Worm (Caenorhabditis elegans) whole organism, midembryonic: ENCODE measurements around the gene srlf-11.

Experiments
- T22C8.4 ChIP-seq: fragments of 200-800 bp; sonication (Bioruptor generic); IDR thresholded peaks from 2 replicates; pipeline ENCODE4 v1.3.6; 2022; ENCODE audit warnings: missing genetic modification characterization, missing compliant biosample characterization
- cog-1 ChIP-seq: sonication (generic microtip); optimal IDR thresholded peaks from 2 replicates; lab custom pipeline; 2016; ENCODE audit warnings: missing genetic modification characterization, missing compliant biosample characterization
- flt-1 ChIP-seq: fragments of 200-800 bp; sonication (Bioruptor generic); IDR thresholded peaks from 2 replicates; pipeline ENCODE4 v1.3.6; 2022; ENCODE audit warnings: missing genetic modification characterization, missing compliant biosample characterization
- klf-2 ChIP-seq: fragments of 200-800 bp; sonication (Bioruptor generic); conservative IDR thresholded peaks from 2 replicates; pipeline ENCODE4 v1.3.6; 2022; ENCODE audit warnings: missing genetic modification reagents, missing genetic modification characterization, missing compliant biosample characterization
- med-1 ChIP-seq: sonication (generic microtip); optimal IDR thresholded peaks from 2 replicates; lab custom pipeline; 2017; ENCODE audit warnings: missing genetic modification characterization, mild to moderate bottlenecking, missing compliant biosample characterization, antibody characterized with exemption, missing genetic modification reagents; ENCODE audit not compliant: insufficient read depth
- ref-1 ChIP-seq: fragments of 200-800 bp; sonication (Bioruptor generic); conservative IDR thresholded peaks from 2 replicates; pipeline ENCODE4 v1.3.6; 2022; ENCODE audit warnings: missing genetic modification reagents, missing genetic modification characterization, missing compliant biosample characterization
- tab-1 ChIP-seq: fragments of 200-800 bp; sonication (Bioruptor generic); IDR thresholded peaks from 2 replicates; pipeline ENCODE4 v1.3.6; 2022; ENCODE audit warnings: missing genetic modification characterization, missing compliant biosample characterization
- ztf-23 ChIP-seq: fragments of 200-800 bp; sonication (Bioruptor generic); IDR thresholded peaks from 2 replicates; pipeline ENCODE4 v1.3.6; 2022; ENCODE audit warnings: missing genetic modification reagents, missing genetic modification characterization, missing compliant biosample characterization
- ztf-29 ChIP-seq: fragments of 200-800 bp; sonication (Bioruptor generic); IDR thresholded peaks from 2 replicates; pipeline ENCODE4 v1.3.6; 2022; ENCODE audit warnings: missing genetic modification reagents, missing genetic modification characterization, missing compliant biosample characterization

srlf-11 gene

DNA sequence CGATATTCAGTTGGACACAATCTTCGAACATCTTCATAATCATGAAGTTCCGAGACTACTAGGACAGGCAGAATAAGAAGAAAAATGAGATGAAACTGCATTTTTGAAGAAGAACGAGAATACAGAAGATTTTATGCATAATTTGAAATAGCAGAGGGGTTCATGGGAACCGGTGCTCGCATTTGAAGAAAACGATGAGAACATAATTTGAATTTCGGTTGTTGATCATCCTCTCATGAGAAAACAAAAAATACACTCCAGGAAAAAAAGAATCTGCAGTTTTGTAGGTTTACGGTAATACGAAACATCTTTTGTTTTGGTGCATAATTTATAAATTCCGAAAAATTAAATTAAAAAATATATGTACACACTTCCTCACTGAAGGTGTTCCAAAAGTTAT, at the start of gene srlf-11:
srlf-11 (minus strand) TSS at position 101 of the 400 bp plus-strand sequence.
- TF ChIP-seq klf-2 (GFP tag; lab: Robert Waterston, UW) (no peak), ztf-29 (GFP tag; lab: Robert Waterston, UW) (no peak), tab-1 (GFP tag; lab: Robert Waterston, UW) (no peak)

DNA sequence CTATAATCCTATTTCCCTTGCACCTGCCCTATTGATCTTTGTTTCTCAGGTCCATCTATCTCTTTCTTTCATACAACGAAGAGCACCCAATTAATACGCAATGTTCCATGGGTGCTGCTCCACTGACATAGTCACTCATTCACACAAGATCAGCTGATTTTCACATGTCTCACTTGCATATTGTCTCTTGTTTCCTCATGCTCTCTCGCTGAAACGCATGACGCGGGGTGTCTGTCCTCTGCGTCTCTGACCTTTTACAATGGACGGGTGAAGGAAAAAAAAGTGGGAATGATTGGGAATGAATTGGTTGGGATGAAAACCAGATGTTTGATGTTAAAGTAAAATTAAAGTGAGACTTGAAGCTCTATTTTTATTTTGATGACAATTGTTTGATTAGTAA, 49.5 kb upstream of the srlf-11 start:
- TF ChIP-seq tab-1 (GFP tag; lab: Robert Waterston, UW) (no peak), ztf-23 (GFP tag; lab: Robert Waterston, UW) (0 out of 2 replicates have a peak, but pooled peaks have one; percentile 19), flt-1 (GFP tag; lab: Robert Waterston, UW) (0 out of 2 replicates have a peak, but pooled peaks have one; percentile 34), cog-1 (tag; lab: Kevin White, UChicago) (peak; percentile 70)

DNA sequence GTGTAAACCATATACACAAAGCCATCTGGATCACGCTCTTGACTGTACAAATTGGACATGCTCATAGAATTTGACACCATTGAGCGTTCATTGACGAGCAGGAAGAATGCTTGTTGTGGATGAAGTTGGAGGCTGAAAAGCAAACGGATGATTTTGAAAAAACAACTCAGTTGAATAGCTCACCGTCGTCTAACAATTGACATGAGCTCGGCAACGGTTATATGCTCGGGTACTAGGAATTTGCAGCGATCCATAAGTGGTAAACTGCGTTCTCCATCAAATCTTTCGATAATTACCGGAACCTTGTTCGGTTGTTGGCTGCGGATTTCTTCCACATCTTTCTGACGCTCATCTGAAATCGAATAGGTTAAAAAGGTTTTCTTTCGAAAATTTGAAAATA, 49.0 kb upstream of the srlf-11 start:
- no peak for TF ChIP-seq ref-1 (GFP tag; lab: Robert Waterston, UW)
- no peak for TF ChIP-seq T22C8.4 (GFP tag; lab: Robert Waterston, UW)
- no peak for TF ChIP-seq klf-2 (GFP tag; lab: Robert Waterston, UW)
- no peak for TF ChIP-seq cog-1 (tag; lab: Kevin White, UChicago)

DNA sequence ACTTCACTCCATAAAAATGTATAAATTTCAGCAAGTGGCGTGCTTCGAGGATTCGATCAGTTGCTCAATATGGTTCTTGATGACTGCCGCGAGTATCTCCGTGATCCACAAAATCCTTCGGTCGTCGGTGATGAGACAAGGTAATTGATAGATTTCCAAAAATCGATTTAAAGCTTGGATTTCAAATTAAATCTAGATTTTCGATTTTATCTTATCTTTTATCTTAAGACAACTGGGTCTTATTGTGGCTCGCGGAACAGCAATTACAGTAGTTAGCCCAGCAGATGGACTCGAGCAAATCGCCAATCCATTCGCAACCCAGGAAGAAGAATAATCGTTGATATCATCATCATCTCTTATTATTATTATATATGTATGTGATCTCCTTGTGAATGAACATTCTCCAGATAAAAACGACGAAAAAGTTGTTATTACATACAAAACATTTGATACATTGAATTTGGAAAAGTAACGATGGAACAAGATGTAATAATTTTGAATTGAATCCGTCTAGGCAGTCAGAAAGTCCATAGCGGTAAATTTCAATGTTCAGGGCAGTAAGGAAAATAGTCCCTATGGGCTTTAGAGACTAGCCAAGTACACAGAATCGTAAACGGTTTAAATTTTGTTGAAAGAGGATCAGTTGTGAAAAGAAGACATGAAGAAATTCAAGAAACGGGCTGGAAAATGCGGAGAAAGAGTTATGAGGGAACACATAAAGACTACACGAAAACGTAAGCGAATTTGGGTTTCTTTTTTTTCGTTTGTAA, 48.1 kb upstream of the srlf-11 start:
- TF ChIP-seq flt-1 (GFP tag; lab: Robert Waterston, UW) (0 out of 2 replicates have a peak, but pooled peaks have one; percentile 17), ztf-23 (GFP tag; lab: Robert Waterston, UW) (no peak), ztf-29 (GFP tag; lab: Robert Waterston, UW) (no peak), cog-1 (tag; lab: Kevin White, UChicago) (no peak)

DNA sequence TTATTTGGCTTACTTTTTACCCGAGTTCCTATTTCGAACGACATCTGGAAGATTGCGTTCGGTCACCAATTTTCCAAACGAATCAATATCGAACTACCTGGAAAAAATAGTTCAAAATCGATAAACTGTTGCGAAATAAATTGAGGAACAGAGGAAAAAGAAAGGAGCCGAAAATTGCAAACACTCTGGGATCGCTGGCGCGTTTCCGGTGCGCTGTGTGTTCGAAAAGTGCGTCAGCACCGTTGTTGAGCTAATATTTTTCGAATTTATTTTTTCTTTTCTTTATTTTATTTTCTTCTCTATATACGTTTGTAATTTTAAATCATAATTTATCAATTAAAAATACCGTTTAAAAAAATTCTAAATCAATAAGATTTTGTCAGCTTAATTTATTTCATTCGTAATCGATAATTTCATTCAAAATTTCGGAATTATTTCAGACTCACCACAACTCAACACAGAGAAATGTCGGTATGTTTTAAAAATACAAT, 47.3 kb upstream of the srlf-11 start, which contains the start of the genes dnc-1 and lsm-7:
dnc-1 (minus strand) TSS at position 142 of the 491 bp plus-strand sequence.
lsm-7 (plus strand) TSS at position 441 of the 491 bp plus-strand sequence.
- TF ChIP-seq ztf-23 (GFP tag; lab: Robert Waterston, UW), result no peak
- TF ChIP-seq cog-1 (tag; lab: Kevin White, UChicago), result peak; percentile 35
- 0 out of 2 replicates have a peak, but pooled peaks have one; percentile 37 for TF ChIP-seq flt-1 (GFP tag; lab: Robert Waterston, UW)

DNA sequence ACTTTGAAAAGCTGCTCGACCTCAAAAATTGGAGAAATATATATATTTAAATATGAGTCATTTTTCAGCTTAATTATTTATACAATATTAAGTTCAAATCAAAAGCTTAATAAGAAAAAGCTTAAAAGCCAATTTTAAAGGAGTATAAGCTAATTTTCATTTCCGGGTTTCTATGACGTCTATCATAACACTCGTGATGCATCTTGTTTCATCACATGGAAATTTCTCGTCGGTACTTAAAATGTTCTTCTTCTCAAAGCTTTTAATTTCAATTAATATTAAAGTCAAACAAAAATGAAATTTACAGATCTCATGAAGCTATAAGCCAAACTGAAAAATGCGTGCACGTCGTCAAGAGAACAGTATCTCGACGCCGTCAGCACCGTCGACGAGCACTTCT, 34.0 kb upstream of the srlf-11 start, which contains the start of gene rbr-2:
rbr-2 (plus strand) TSS at position 301 of the 400 bp plus-strand sequence.
- TF ChIP-seq tab-1 (GFP tag; lab: Robert Waterston, UW) (no peak), flt-1 (GFP tag; lab: Robert Waterston, UW) (no peak), ref-1 (GFP tag; lab: Robert Waterston, UW) (no peak), med-1 (GFP tag; lab: Kevin White, UChicago) (no peak), T22C8.4 (GFP tag; lab: Robert Waterston, UW) (no peak), klf-2 (GFP tag; lab: Robert Waterston, UW) (no peak), ztf-29 (GFP tag; lab: Robert Waterston, UW) (no peak), ztf-23 (GFP tag; lab: Robert Waterston, UW) (no peak), cog-1 (tag; lab: Kevin White, UChicago) (no peak)

DNA sequence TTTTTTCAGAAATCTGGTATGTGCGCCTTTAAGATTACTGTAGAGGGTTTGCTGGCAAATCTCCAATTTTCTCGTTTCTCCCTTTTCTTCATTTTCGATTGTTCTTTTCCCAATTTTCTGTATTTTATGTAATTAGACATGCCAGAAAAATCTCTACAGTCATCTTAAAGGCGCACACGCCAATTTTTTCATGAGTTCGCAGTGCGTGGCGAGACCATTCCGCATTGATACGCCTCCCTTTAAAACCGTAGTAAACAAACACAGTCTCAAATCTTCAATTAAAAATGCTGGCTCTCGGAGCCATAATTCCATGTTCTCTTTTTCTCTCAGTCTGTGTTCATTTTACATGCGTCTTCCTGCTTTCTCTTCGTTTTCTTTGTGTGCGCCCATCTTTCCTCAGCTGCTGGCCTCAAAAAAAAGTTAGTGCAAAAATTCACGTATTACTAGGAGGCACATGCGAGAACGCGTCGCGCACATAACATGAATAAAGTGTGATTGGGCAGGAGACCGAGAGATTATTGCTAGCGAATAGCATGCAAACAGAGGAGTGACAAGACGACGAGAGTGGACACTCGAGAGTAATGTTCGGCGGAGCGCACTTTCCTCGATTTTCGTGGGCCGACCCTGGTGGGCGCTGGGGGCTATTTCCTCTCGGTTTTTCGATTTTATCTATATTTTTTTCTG, 33.2 kb upstream of the srlf-11 start:
- no peak for TF ChIP-seq tab-1 (GFP tag; lab: Robert Waterston, UW)
- no peak for TF ChIP-seq klf-2 (GFP tag; lab: Robert Waterston, UW)
- TF ChIP-seq ref-1 (GFP tag; lab: Robert Waterston, UW), result no peak
- peak; percentile 39 for TF ChIP-seq cog-1 (tag; lab: Kevin White, UChicago)
- TF ChIP-seq flt-1 (GFP tag; lab: Robert Waterston, UW), result peak; percentile 50; the same call in 1 of the 2 replicates
- no peak for TF ChIP-seq ztf-29 (GFP tag; lab: Robert Waterston, UW)
- TF ChIP-seq ztf-23 (GFP tag; lab: Robert Waterston, UW), result no peak
- TF ChIP-seq T22C8.4 (GFP tag; lab: Robert Waterston, UW), result no peak
- no peak for TF ChIP-seq med-1 (GFP tag; lab: Kevin White, UChicago)

DNA sequence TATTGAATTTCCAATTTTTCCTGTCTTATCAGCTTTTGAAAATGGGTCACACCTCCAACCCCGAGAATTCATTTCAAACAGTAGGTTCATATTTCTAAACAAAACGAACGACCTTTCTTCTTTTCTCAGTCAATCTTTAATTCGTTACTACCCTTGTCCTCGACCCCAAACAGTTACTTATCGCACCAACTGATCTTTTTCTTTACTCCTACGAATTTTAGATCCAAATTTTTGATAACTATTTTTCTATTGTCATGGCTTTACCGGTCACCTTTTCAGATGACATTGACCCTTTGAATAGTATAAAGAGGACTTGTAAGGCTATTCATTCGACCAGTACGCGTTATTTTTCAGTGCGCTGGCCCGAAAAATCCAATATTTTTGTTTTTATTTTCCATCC, 30.3 kb upstream of the srlf-11 start:
- TF ChIP-seq klf-2 (GFP tag; lab: Robert Waterston, UW) (no peak), tab-1 (GFP tag; lab: Robert Waterston, UW) (no peak), ztf-29 (GFP tag; lab: Robert Waterston, UW) (no peak), ztf-23 (GFP tag; lab: Robert Waterston, UW) (no peak), med-1 (GFP tag; lab: Kevin White, UChicago) (no peak), T22C8.4 (GFP tag; lab: Robert Waterston, UW) (no peak), flt-1 (GFP tag; lab: Robert Waterston, UW) (no peak), ref-1 (GFP tag; lab: Robert Waterston, UW) (no peak), cog-1 (tag; lab: Kevin White, UChicago) (no peak)

DNA sequence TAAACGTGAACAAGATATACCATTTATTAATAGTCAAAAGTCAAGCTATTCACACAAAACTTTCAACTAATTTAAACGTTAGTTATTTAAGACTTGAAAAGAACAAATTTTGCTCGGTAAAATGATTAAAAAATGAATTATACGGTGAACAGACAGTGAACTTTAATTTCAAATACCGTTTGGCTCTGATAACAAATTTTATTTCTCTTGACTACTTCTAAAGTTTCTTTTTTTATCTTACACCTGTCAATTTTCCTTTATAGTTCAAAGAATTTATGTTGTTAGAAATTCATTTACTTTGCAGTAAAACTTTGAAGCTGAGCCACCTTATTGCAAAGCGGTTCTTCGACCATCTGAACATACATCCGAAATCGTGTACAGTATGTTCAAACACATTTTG, 29.6 kb upstream of the srlf-11 start, which contains the start of gene ZK593.3:
ZK593.3 (plus strand) TSS at position 301 of the 400 bp plus-strand sequence.
- TF ChIP-seq flt-1 (GFP tag; lab: Robert Waterston, UW) (no peak), klf-2 (GFP tag; lab: Robert Waterston, UW) (no peak), T22C8.4 (GFP tag; lab: Robert Waterston, UW) (no peak), ref-1 (GFP tag; lab: Robert Waterston, UW) (no peak), ztf-29 (GFP tag; lab: Robert Waterston, UW) (no peak), med-1 (GFP tag; lab: Kevin White, UChicago) (no peak), tab-1 (GFP tag; lab: Robert Waterston, UW) (no peak), cog-1 (tag; lab: Kevin White, UChicago) (no peak), ztf-23 (GFP tag; lab: Robert Waterston, UW) (no peak)
